Worm (Caenorhabditis elegans): ENCODE data around the gene atz-1.

Gene atz-1

ce11 chrIV:12350235-12350634, 25.7 kb downstream of the atz-1 start:
- no peak for TF ChIP-seq sem-2 (GFP tag; optimal IDR thresholded peaks at IDR 0.05)
- peak; percentile 23 for TF ChIP-seq ces-1 (GFP tag; optimal IDR thresholded peaks at IDR 0.05)

- no peak for TF ChIP-seq unc-120 (tag; optimal IDR thresholded peaks at IDR 0.05; ENCODE audit: poor library complexity, severe bottlenecking)
- TF ChIP-seq elt-3 (tag; optimal IDR thresholded peaks at IDR 0.05) = no peak
- no peak for TF ChIP-seq zip-8 (tag; optimal IDR thresholded peaks at IDR 0.05)
- no peak for TF ChIP-seq lsy-2 (tag; optimal IDR thresholded peaks at IDR 0.05)
- no peak for TF ChIP-seq ces-1 (GFP tag; optimal IDR thresholded peaks at IDR 0.05)
- TF ChIP-seq drap-1 (GFP tag; optimal IDR thresholded peaks at IDR 0.05) = no peak
- TF ChIP-seq lin-13 (tag; optimal IDR thresholded peaks at IDR 0.05) = no peak
- TF ChIP-seq ztf-11 (tag; optimal IDR thresholded peaks at IDR 0.05) = no peak
- no peak for TF ChIP-seq mab-5 (tag; optimal IDR thresholded peaks at IDR 0.05)
- TF ChIP-seq nhr-28 (tag; optimal IDR thresholded peaks at IDR 0.05) = no peak
- no peak for TF ChIP-seq mls-2 (tag; optimal IDR thresholded peaks at IDR 0.05)
- TF ChIP-seq nhr-2 (tag; optimal IDR thresholded peaks at IDR 0.05) = no peak
- no peak for TF ChIP-seq sptf-1 (tag; optimal IDR thresholded peaks at IDR 0.05)
- TF ChIP-seq hlh-1 (tag; optimal IDR thresholded peaks at IDR 0.05) = no peak
- TF ChIP-seq bed-3 (GFP tag; optimal IDR thresholded peaks at IDR 0.05) = no peak
- TF ChIP-seq nhr-12 (tag; optimal IDR thresholded peaks at IDR 0.05) = no peak
- no peak for TF ChIP-seq sem-2 (GFP tag; optimal IDR thresholded peaks at IDR 0.05)
These were observed 26.3 kb downstream of the atz-1 start, which contains the start of gene best-22 for ce11 chrIV:12349639-12350038. Gene best-22, plus strand, starts transcription at chrIV:12349939.

DNA sequence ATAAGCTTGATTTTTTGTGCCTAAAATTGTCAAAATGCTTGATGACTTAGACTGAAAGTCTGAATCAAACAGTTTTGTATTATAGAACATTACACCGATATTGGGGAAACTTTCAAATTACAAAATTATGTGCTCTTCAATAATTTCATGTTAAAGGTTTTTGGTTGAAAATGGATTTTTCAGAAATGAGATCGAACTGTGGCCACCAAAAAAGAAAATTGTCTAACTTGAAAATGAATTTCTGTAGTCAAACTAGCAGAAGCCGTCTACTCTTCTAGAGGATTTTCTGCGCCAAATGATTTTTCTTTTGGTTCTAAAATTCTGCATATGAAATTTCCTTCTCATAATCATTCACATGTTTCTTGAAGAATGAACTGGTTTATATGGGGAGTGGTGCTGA, 35.0 kb downstream of the atz-1 start:
- TF ChIP-seq lsy-2 (tag; optimal IDR thresholded peaks at IDR 0.05) (no peak), blmp-1 (tag; optimal IDR thresholded peaks at IDR 0.05) (no peak), M03D4.4 (tag; optimal IDR thresholded peaks at IDR 0.05) (no peak), cnd-1 (tag; optimal IDR thresholded peaks at IDR 0.05) (no peak), ceh-83 (GFP tag; optimal IDR thresholded peaks at IDR 0.05) (no peak), ces-1 (GFP tag; optimal IDR thresholded peaks at IDR 0.05) (no peak), unc-39 (tag; optimal IDR thresholded peaks at IDR 0.05) (no peak), ztf-11 (tag; optimal IDR thresholded peaks at IDR 0.05) (no peak), flh-1 (GFP tag; optimal IDR thresholded peaks at IDR 0.05) (no peak)

ce11 chrIV:12336893-12337627, 38.9 kb downstream of the atz-1 start, which contains the start of the genes F19B6.10 and wht-5:
Gene F19B6.10, plus strand, starts transcription at chrIV:12337193.
Gene wht-5, plus strand, starts transcription at chrIV:12337577.
- no peak for TF ChIP-seq tbx-8 (GFP tag; optimal IDR thresholded peaks at IDR 0.05)
- no peak for TF ChIP-seq bed-3 (GFP tag; optimal IDR thresholded peaks at IDR 0.05)
- no peak for TF ChIP-seq mep-1 (tag; optimal IDR thresholded peaks at IDR 0.05)
- TF ChIP-seq nhr-28 (tag; optimal IDR thresholded peaks at IDR 0.05) = no peak
- TF ChIP-seq M03D4.4 (tag; optimal IDR thresholded peaks at IDR 0.05) = no peak
- TF ChIP-seq elt-1 (tag; optimal IDR thresholded peaks at IDR 0.05; ENCODE audit: borderline replicate concordance, insufficient read depth) = no peak

ce11 chrIV:12335798-12336197, 40.1 kb downstream of the atz-1 start, which contains the start of gene F19B6.1:
Gene F19B6.1, minus strand, starts transcription at chrIV:12336075.
- TF ChIP-seq ceh-39 (tag; optimal IDR thresholded peaks at IDR 0.05) (no peak), sptf-1 (tag; optimal IDR thresholded peaks at IDR 0.05) (no peak), unc-39 (tag; optimal IDR thresholded peaks at IDR 0.05) (no peak), mab-5 (tag; optimal IDR thresholded peaks at IDR 0.05) (no peak), drap-1 (GFP tag; optimal IDR thresholded peaks at IDR 0.05) (no peak), elt-3 (tag; optimal IDR thresholded peaks at IDR 0.05) (no peak), nhr-12 (tag; optimal IDR thresholded peaks at IDR 0.05) (no peak), mep-1 (tag; optimal IDR thresholded peaks at IDR 0.05) (no peak), zip-8 (tag; optimal IDR thresholded peaks at IDR 0.05) (no peak), lsy-2 (tag; optimal IDR thresholded peaks at IDR 0.05) (no peak), nhr-2 (tag; optimal IDR thresholded peaks at IDR 0.05) (no peak), lin-13 (tag; optimal IDR thresholded peaks at IDR 0.05) (no peak), mls-2 (tag; optimal IDR thresholded peaks at IDR 0.05) (no peak), ceh-83 (GFP tag; optimal IDR thresholded peaks at IDR 0.05) (no peak), blmp-1 (tag; optimal IDR thresholded peaks at IDR 0.05) (no peak), hlh-1 (tag; optimal IDR thresholded peaks at IDR 0.05) (no peak), ham-2 (GFP tag; optimal IDR thresholded peaks at IDR 0.05) (no peak)

DNA sequence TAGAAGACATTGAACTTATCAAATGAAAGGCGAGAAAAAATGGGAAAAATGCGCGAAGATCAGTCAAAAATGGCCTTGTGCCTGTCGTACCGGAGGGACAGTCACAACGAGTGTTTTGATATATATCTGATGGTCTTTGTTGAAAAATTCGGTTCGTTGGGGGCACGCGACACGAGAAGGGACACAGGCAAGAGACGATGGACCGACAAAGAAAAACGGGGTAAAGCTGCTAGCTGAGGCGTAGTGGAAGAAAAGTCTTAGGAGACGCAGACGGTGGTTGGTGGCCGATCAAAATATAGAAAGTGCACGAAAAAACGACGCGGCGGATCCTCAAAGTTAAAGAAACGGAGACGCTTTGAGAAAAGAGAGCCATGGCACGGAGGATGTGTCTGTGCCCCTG, 40.7 kb downstream of the atz-1 start:
- no peak for TF ChIP-seq elt-1 (tag; optimal IDR thresholded peaks at IDR 0.05; ENCODE audit: borderline replicate concordance, insufficient read depth)
- no peak for TF ChIP-seq elt-3 (tag; optimal IDR thresholded peaks at IDR 0.05)
- TF ChIP-seq unc-120 (tag; optimal IDR thresholded peaks at IDR 0.05; ENCODE audit: poor library complexity, severe bottlenecking) = no peak
- no peak for TF ChIP-seq sem-2 (GFP tag; optimal IDR thresholded peaks at IDR 0.05)
- TF ChIP-seq ces-1 (GFP tag; optimal IDR thresholded peaks at IDR 0.05) = no peak
- no peak for TF ChIP-seq mab-5 (tag; optimal IDR thresholded peaks at IDR 0.05)
- no peak for TF ChIP-seq unc-39 (tag; optimal IDR thresholded peaks at IDR 0.05)
